Fruit fly (Drosophila melanogaster) whole organism, embryonic: ENCODE measurements around the gene TwdlE.

Experiments used
- BEAF-32 ChIP-seq: fragments of 200-800 bp; sonication (Bioruptor generic); optimal IDR thresholded peaks from 3 replicates; lab custom pipeline; 2017; ENCODE audit warnings: missing biosample characterization, missing genetic modification characterization, mild to moderate bottlenecking, moderate library complexity, missing genetic modification reagents
- Blimp-1 ChIP-seq: fragments of 200-800 bp; sonication (Bioruptor generic); optimal IDR thresholded peaks from 3 replicates; lab custom pipeline; 2018; ENCODE audit warnings: missing biosample characterization, missing genetic modification characterization, mild to moderate bottlenecking, moderate library complexity, missing genetic modification reagents
- C15 ChIP-seq: fragments of 200-800 bp; sonication (Bioruptor generic); IDR thresholded peaks from 3 replicates; pipeline ENCODE4 v1.3.6; 2022; ENCODE audit warnings: missing biosample characterization, missing genetic modification characterization
- CG1024 ChIP-seq: fragments of 200-800 bp; sonication (Bioruptor generic); IDR thresholded peaks from 2 replicates; pipeline ENCODE4 v1.3.6; 2022; ENCODE audit warnings: missing biosample characterization, missing genetic modification characterization
- CG10366 ChIP-seq: fragments of 200-800 bp; sonication (Bioruptor generic); IDR thresholded peaks from 2 replicates; pipeline ENCODE4 v1.3.6; 2022; ENCODE audit warnings: missing biosample characterization, missing genetic modification characterization
- CG10654 ChIP-seq: fragments of 200-800 bp; sonication (Bioruptor generic); optimal IDR thresholded peaks from 2 replicates; lab custom pipeline; 2016; ENCODE audit warnings: missing biosample characterization, missing genetic modification characterization
- CG11456 ChIP-seq: fragments of 200-800 bp; sonication (Bioruptor generic); IDR thresholded peaks from 3 replicates; pipeline ENCODE4 v1.3.6; 2022; ENCODE audit warnings: missing biosample characterization, missing genetic modification characterization
- CG11723 ChIP-seq: fragments of 200-800 bp; sonication (Bioruptor generic); optimal IDR thresholded peaks from 2 replicates; lab custom pipeline; 2017; ENCODE audit warnings: missing biosample characterization, mild to moderate bottlenecking, missing genetic modification characterization
- CG12155 ChIP-seq: fragments of 200-800 bp; sonication (Bioruptor generic); optimal IDR thresholded peaks from 3 replicates; lab custom pipeline; 2016; ENCODE audit warnings: missing biosample characterization, missing genetic modification characterization
- CG13287 ChIP-seq: fragments of 200-800 bp; sonication (Bioruptor generic); IDR thresholded peaks from 2 replicates; pipeline ENCODE4 v1.3.6; 2022; ENCODE audit warnings: missing biosample characterization, missing genetic modification characterization; ENCODE audit not compliant: partially characterized antibody
- CG13424 ChIP-seq: fragments of 200-800 bp; sonication (Bioruptor generic); optimal IDR thresholded peaks from 2 replicates; lab custom pipeline; 2019; ENCODE audit warnings: missing biosample characterization, mild to moderate bottlenecking, missing genetic modification characterization, moderate library complexity
- CG13624 ChIP-seq: fragments of 200-800 bp; sonication (Bioruptor generic); optimal IDR thresholded peaks from 2 replicates; lab custom pipeline; 2016; ENCODE audit warnings: missing biosample characterization, missing genetic modification characterization
- CG18764 ChIP-seq: fragments of 200-800 bp; sonication (Bioruptor generic); optimal IDR thresholded peaks from 3 replicates; lab custom pipeline; 2016; ENCODE audit warnings: missing biosample characterization, missing genetic modification characterization
- CG2116 ChIP-seq: fragments of 200-800 bp; sonication (Bioruptor generic); optimal IDR thresholded peaks from 3 replicates; lab custom pipeline; 2018; ENCODE audit warnings: missing biosample characterization, mild to moderate bottlenecking, missing genetic modification characterization
- CG2202 ChIP-seq: fragments of 200-800 bp; sonication (Bioruptor generic); optimal IDR thresholded peaks from 2 replicates; lab custom pipeline; 2018; ENCODE audit warnings: missing biosample characterization, mild to moderate bottlenecking, missing genetic modification characterization
- CG31365 ChIP-seq: fragments of 200-800 bp; sonication (Bioruptor generic); optimal IDR thresholded peaks from 2 replicates; lab custom pipeline; 2018; ENCODE audit warnings: missing biosample characterization, mild to moderate bottlenecking, missing genetic modification characterization
- CG34422 ChIP-seq: fragments of 200-800 bp; sonication (Bioruptor generic); IDR thresholded peaks from 3 replicates; pipeline ENCODE4 v1.3.6; 2022; ENCODE audit warnings: missing biosample characterization, missing genetic modification characterization
- CG4617 ChIP-seq: fragments of 200-800 bp; sonication (Bioruptor generic); optimal IDR thresholded peaks from 3 replicates; lab custom pipeline; 2016; ENCODE audit warnings: missing biosample characterization, missing genetic modification characterization, borderline replicate concordance
- CG4854 ChIP-seq: fragments of 200-800 bp; sonication (Bioruptor generic); optimal IDR thresholded peaks from 2 replicates; lab custom pipeline; 2016; ENCODE audit warnings: missing biosample characterization, missing genetic modification characterization, inconsistent platforms
- CG5180 ChIP-seq: fragments of 200-800 bp; sonication (Bioruptor generic); optimal IDR thresholded peaks from 3 replicates; lab custom pipeline; 2017; ENCODE audit warnings: missing biosample characterization, missing genetic modification characterization, mild to moderate bottlenecking, moderate library complexity, missing genetic modification reagents
- CG6654 ChIP-seq: fragments of 200-800 bp; sonication (Bioruptor generic); optimal IDR thresholded peaks from 2 replicates; lab custom pipeline; 2017; ENCODE audit warnings: missing biosample characterization, mild to moderate bottlenecking, missing genetic modification characterization
- CG7928 ChIP-seq: fragments of 200-800 bp; sonication (Bioruptor generic); optimal IDR thresholded peaks from 2 replicates; lab custom pipeline; 2017; ENCODE audit warnings: missing biosample characterization, mild to moderate bottlenecking, missing genetic modification characterization
- CG9215 ChIP-seq: fragments of 200-800 bp; sonication (Bioruptor generic); IDR thresholded peaks from 2 replicates; pipeline ENCODE4 v1.3.6; 2022; ENCODE audit warnings: missing biosample characterization, missing genetic modification characterization
- CG9932 ChIP-seq: fragments of 200-800 bp; sonication (Bioruptor generic); IDR thresholded peaks from 2 replicates; pipeline ENCODE4 v1.3.6; 2022; ENCODE audit warnings: missing biosample characterization, missing genetic modification characterization
- Dbx ChIP-seq: fragments of 200-800 bp; sonication (Bioruptor generic); IDR thresholded peaks from 3 replicates; pipeline ENCODE4 v1.3.6; 2022; ENCODE audit warnings: missing biosample characterization, missing genetic modification characterization
- E2f1 ChIP-seq: fragments of 200-800 bp; sonication (Bioruptor generic); IDR thresholded peaks from 2 replicates; pipeline ENCODE4 v1.3.6; 2022; ENCODE audit warnings: missing biosample characterization, missing genetic modification characterization
- Ets65A ChIP-seq: fragments of 200-800 bp; sonication (Bioruptor generic); peaks from one replicate; lab custom pipeline; 2016; ENCODE audit warnings: missing biosample characterization, missing genetic modification characterization
- Hr39 ChIP-seq: fragments of >200 bp; optimal IDR thresholded peaks from 2 replicates; lab custom pipeline; 2017
- MBD-R2 ChIP-seq: fragments of 200-800 bp; sonication (Bioruptor generic); IDR thresholded peaks from 2 replicates; pipeline ENCODE4 v1.3.6; 2022; ENCODE audit warnings: missing biosample characterization, missing genetic modification characterization
- Neu2 ChIP-seq: fragments of 200-800 bp; sonication (Bioruptor generic); optimal IDR thresholded peaks from 3 replicates; lab custom pipeline; 2016; ENCODE audit warnings: missing biosample characterization, missing genetic modification characterization, borderline replicate concordance
- Opbp ChIP-seq: fragments of 200-800 bp; sonication (Bioruptor generic); IDR thresholded peaks from 3 replicates; pipeline ENCODE4 v1.3.6; 2022; ENCODE audit warnings: missing biosample characterization, missing genetic modification characterization; ENCODE audit not compliant: partially characterized antibody
- Taf1 ChIP-seq: fragments of 200-800 bp; sonication (Bioruptor generic); IDR thresholded peaks from 2 replicates; pipeline ENCODE4 v1.3.6; 2022; ENCODE audit warnings: missing biosample characterization, missing genetic modification characterization
- YL-1 ChIP-seq: fragments of 200-800 bp; sonication (Bioruptor generic); optimal IDR thresholded peaks from 3 replicates; lab custom pipeline; 2017; ENCODE audit warnings: missing biosample characterization, mild to moderate bottlenecking, missing genetic modification characterization
- chinmo ChIP-seq: fragments of 200-800 bp; sonication (Bioruptor generic); IDR thresholded peaks from 4 replicates; pipeline ENCODE4 v1.3.6; 2022; ENCODE audit warnings: missing biosample characterization, missing genetic modification characterization; ENCODE audit not compliant: partially characterized antibody
- ci ChIP-seq: fragments of 200-800 bp; sonication (Bioruptor generic); IDR thresholded peaks from 3 replicates; pipeline ENCODE4 v1.3.6; 2022; ENCODE audit warnings: missing biosample characterization, missing genetic modification characterization
- ftz-f1 ChIP-seq: fragments of 200-800 bp; sonication (Bioruptor generic); optimal IDR thresholded peaks from 2 replicates; lab custom pipeline; 2016; ENCODE audit warnings: missing biosample characterization, missing genetic modification characterization
- jigr1 ChIP-seq: fragments of 200-800 bp; sonication (Bioruptor generic); IDR thresholded peaks from 3 replicates; pipeline ENCODE4 v1.3.6; 2022; ENCODE audit warnings: missing biosample characterization, missing genetic modification characterization
- jing ChIP-seq: fragments of 200-800 bp; sonication (Bioruptor generic); optimal IDR thresholded peaks from 2 replicates; lab custom pipeline; 2018; ENCODE audit warnings: missing biosample characterization, mild to moderate bottlenecking, missing genetic modification characterization
- lilli ChIP-seq: fragments of 200-800 bp; sonication (Bioruptor generic); optimal IDR thresholded peaks from 3 replicates; lab custom pipeline; 2016; ENCODE audit warnings: missing biosample characterization, missing genetic modification characterization
- nerfin-2 ChIP-seq: fragments of 200-800 bp; sonication (Bioruptor generic); IDR thresholded peaks from 2 replicates; pipeline ENCODE4 v1.3.6; 2022; ENCODE audit warnings: missing biosample characterization, missing genetic modification characterization; ENCODE audit not compliant: partially characterized antibody
- oc ChIP-seq: fragments of 200-800 bp; sonication (Bioruptor generic); optimal IDR thresholded peaks from 2 replicates; lab custom pipeline; 2018; ENCODE audit warnings: missing biosample characterization, mild to moderate bottlenecking, missing genetic modification characterization, moderate library complexity
- pho ChIP-seq: fragments of 200-800 bp; sonication (Bioruptor generic); optimal IDR thresholded peaks from 2 replicates; lab custom pipeline; 2016; ENCODE audit warnings: missing biosample characterization, missing genetic modification characterization
- pzg ChIP-seq: fragments of 200-800 bp; sonication (Bioruptor generic); optimal IDR thresholded peaks from 3 replicates; lab custom pipeline; 2018; ENCODE audit warnings: missing biosample characterization, mild to moderate bottlenecking, missing genetic modification characterization, moderate library complexity
- salm ChIP-seq: fragments of 200-800 bp; sonication (Bioruptor generic); optimal IDR thresholded peaks from 2 replicates; lab custom pipeline; 2018; ENCODE audit warnings: missing biosample characterization, mild to moderate bottlenecking, missing genetic modification characterization
- schlank ChIP-seq: fragments of 200-800 bp; sonication (Bioruptor generic); optimal IDR thresholded peaks from 2 replicates; lab custom pipeline; 2018; ENCODE audit warnings: missing biosample characterization, mild to moderate bottlenecking, missing genetic modification characterization
- sisA ChIP-seq: fragments of 200-800 bp; sonication (Bioruptor generic); IDR thresholded peaks from 2 replicates; pipeline ENCODE4 v1.3.6; 2022; ENCODE audit warnings: missing biosample characterization, missing genetic modification characterization
- ttk ChIP-seq: fragments of 200-800 bp; sonication (Bioruptor generic); IDR thresholded peaks from 2 replicates; pipeline ENCODE4 v2.1.2; 2022; ENCODE audit warnings: missing biosample characterization, missing genetic modification characterization
- unpg ChIP-seq: fragments of 200-800 bp; sonication (Bioruptor generic); optimal IDR thresholded peaks from 3 replicates; lab custom pipeline; 2018; ENCODE audit warnings: missing biosample characterization, mild to moderate bottlenecking, missing genetic modification characterization, moderate library complexity

TwdlE gene

DNA sequence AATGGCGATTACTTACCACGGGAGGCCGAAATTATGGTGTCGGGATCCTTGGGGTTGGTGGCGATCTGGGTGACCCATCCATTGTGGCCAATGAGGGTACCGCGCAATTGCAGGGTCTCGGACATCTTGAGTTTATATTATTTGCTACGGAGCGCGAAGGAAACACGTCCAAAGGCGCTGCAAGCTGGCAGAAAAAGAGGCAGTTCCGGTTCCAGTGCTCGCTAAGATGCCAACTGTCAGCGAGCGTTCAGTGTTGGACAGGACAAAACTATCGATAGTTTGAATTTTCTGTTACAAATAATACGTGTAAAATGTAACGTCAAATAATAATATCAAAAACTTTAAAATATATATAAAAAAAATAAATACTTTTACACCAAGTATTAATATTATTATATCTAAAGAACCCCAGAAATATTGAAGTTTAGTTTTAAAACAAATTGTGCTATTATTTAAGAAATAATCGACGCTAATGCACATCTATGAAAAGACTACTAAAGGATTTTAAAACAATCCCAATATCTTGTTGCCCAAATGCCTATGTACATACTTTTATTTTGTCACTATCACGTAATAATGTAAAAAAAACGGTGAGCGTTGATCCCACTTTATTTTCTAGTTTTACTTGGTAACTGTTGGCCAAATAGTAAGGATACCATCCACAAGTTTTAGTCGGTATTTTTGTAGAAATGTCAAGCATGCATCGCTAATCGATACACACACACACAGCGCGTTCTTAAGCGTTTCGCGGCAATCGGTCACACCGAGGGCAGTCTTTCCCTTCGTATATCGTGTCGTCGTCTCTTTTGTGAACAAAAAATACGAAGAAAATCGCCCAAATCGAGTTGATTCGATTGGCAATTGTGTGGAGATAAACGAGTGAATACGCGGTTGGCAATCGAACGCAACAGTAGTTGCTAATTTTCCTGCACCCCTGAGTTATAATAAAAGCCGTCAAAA is 33.3 kb downstream of the TwdlE start, which contains the start of the genes Rack1 and mts (continued):
- TF ChIP-seq Blimp-1 (GFP tag; lab: Kevin White, UChicago) (peak; percentile 28), CG10654 (GFP tag; lab: Kevin White, UChicago) (peak; percentile 70), CG2116 (GFP tag; lab: Kevin White, UChicago) (peak; percentile 51), nerfin-2 (no peak), chinmo (GFP tag; lab: Robert Waterston, UW) (0 out of 4 replicates have a peak, but pooled peaks have one; percentile 8), CG4617 (GFP tag; lab: Kevin White, UChicago) (peak; percentile 60), CG6654 (GFP tag; lab: Kevin White, UChicago) (peak; percentile 60), ttk (GFP tag; lab: Robert Waterston, UW) (peak; percentile 69), CG11723 (GFP tag; lab: Kevin White, UChicago) (peak; percentile 84), oc (no peak), pzg (GFP tag; lab: Kevin White, UChicago) (peak; percentile 82), salm (tag; lab: Kevin White, UChicago) (peak; percentile 75), ftz-f1 (GFP tag; lab: Kevin White, UChicago) (no peak), CG9932 (GFP tag; lab: Robert Waterston, UW) (peak; percentile 86), Hr39 (no peak), MBD-R2 (GFP tag; lab: Robert Waterston, UW) (peak; percentile 66), CG34422 (GFP tag; lab: Robert Waterston, UW) (peak; percentile 80), CG10366 (peak; percentile 74), CG1024 (GFP tag; lab: Robert Waterston, UW) (peak; percentile 56; the same call in 1 of the 2 replicates), lilli (peak; percentile 70), unpg (GFP tag; lab: Kevin White, UChicago) (peak; percentile 83), CG13624 (GFP tag; lab: Kevin White, UChicago) (peak; percentile 70), CG2202 (peak; percentile 74), sisA (GFP tag; lab: Robert Waterston, UW) (peak; percentile 48; the same call in 1 of the 2 replicates), C15 (GFP tag; lab: Robert Waterston, UW) (0 out of 3 replicates have a peak, but pooled peaks have one; percentile 24), BEAF-32 (GFP tag; lab: Kevin White, UChicago) (peak; percentile 67), CG4854 (GFP tag; lab: Kevin White, UChicago) (peak; percentile 60), CG5180 (GFP tag; lab: Kevin White, UChicago) (peak; percentile 73), CG18764 (peak; percentile 75), jing (GFP tag; lab: Kevin White, UChicago) (peak; percentile 40)

DNA sequence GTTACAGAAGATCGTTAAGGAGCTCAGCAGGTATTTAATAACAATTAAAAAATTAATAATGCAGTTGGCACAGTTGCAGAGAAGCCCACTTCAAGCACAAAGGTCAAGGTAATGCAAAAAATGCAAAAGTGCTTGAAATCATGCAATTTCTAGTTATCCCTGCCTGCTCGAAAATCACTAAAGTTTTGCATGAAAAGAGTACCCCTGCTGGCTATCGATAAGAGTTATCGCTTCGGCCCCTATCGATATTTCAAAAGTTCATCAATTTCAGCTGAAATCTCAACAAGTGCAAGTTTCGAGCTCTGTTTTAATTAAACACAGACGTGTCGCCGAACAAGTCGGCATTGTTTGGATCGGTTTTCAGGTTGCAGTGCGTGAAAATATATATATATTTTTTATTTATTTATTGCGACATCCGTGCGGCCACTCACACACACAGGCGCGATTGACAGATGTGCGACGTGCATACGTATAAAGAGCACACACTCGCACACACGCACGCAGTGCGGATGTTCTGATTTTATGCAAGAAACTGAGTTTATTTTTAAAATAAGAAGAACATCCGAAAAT is 39.3 kb downstream of the TwdlE start:
- peak; percentile 37 for TF ChIP-seq CG9215 (GFP tag; lab: Robert Waterston, UW)
- no peak for TF ChIP-seq Taf1 (GFP tag; lab: Robert Waterston, UW)
- no peak for TF ChIP-seq jigr1 (GFP tag; lab: Robert Waterston, UW)
- TF ChIP-seq pho: peak; percentile 34
- peak; percentile 73; the same call in 1 of the 3 replicates for TF ChIP-seq Dbx (GFP tag; lab: Robert Waterston, UW)
- TF ChIP-seq ci (GFP tag; lab: Robert Waterston, UW): peak; percentile 79
- peak; percentile 4 for TF ChIP-seq schlank (tag; lab: Kevin White, UChicago)
- peak; percentile 72 for TF ChIP-seq CG11456 (GFP tag; lab: Robert Waterston, UW)
- TF ChIP-seq E2f1 (GFP tag; lab: Robert Waterston, UW): peak; percentile 18; the same call in 1 of the 2 replicates
- no peak for TF ChIP-seq CG31365
- peak; percentile 86 for TF ChIP-seq Opbp (GFP tag; lab: Robert Waterston, UW)
- TF ChIP-seq Ets65A (GFP tag; lab: Kevin White, UChicago): peak; percentile 92
- TF ChIP-seq CG13287 (GFP tag; lab: Robert Waterston, UW): peak; percentile 89
- peak; percentile 78 for TF ChIP-seq YL-1 (GFP tag; lab: Kevin White, UChicago)
- TF ChIP-seq jing (GFP tag; lab: Kevin White, UChicago): no peak
- TF ChIP-seq CG13424 (tag; lab: Kevin White, UChicago): peak; percentile 58
- no peak for TF ChIP-seq CG7928 (GFP tag; lab: Kevin White, UChicago)
- TF ChIP-seq CG12155: peak; percentile 29
- no peak for TF ChIP-seq Neu2 (GFP tag; lab: Kevin White, UChicago)
